Fruit fly (Drosophila melanogaster) whole organism, pupa: ENCODE measurements around the gene CG5665.

Experiments
- CG10348 ChIP-seq: fragments of 200-800 bp; sonication (Bioruptor generic); IDR thresholded peaks from 2 replicates; pipeline ENCODE4 v1.3.6; 2022; ENCODE audit warnings: missing biosample characterization, missing genetic modification characterization
- CG12605 ChIP-seq: fragments of 200-800 bp; sonication (Bioruptor generic); IDR thresholded peaks from 2 replicates; pipeline ENCODE4 v1.3.6; 2022; ENCODE audit warnings: missing biosample characterization, missing genetic modification characterization
- CG15710 ChIP-seq: fragments of 200-800 bp; sonication (Bioruptor generic); optimal IDR thresholded peaks from 2 replicates; lab custom pipeline; 2018; ENCODE audit warnings: missing biosample characterization, mild to moderate bottlenecking, missing genetic modification characterization, moderate library complexity
- CG34367 ChIP-seq: fragments of 200-800 bp; sonication (Bioruptor generic); optimal IDR thresholded peaks from 2 replicates; lab custom pipeline; 2018; ENCODE audit warnings: missing biosample characterization, mild to moderate bottlenecking, missing genetic modification characterization
- EcR ChIP-seq: fragments of 200-800 bp; sonication (Bioruptor generic); optimal IDR thresholded peaks from 3 replicates; lab custom pipeline; 2019; ENCODE audit warnings: missing biosample characterization, missing genetic modification characterization, mild to moderate bottlenecking, moderate library complexity, missing genetic modification reagents
- Pif1B ChIP-seq: fragments of 200-800 bp; sonication (Bioruptor generic); optimal IDR thresholded peaks from 3 replicates; lab custom pipeline; 2016; ENCODE audit warnings: missing biosample characterization, missing genetic modification characterization

DNA sequence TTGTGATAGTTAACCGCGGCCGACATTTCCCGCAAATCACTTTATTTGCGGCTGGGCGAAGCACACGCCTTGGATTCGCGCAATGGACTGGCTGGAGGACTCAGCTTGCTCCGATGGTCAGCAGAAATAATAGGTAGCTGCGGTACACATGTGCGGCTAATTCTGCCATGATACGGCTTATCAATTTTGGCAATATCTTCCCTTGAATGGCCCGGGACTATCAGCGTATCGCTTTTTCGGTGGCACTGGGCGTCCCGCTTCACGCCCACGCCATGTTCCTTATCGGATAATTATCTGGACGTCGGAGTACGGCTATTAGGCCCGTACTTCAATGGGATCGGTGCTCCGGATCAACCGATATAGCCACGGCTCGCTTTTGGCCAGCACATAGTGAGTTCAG is 7.8 kb downstream of the CG5665 start:
- TF ChIP-seq Pif1B (GFP tag; lab: Kevin White, UChicago) (no peak), CG10348 (GFP tag; lab: Robert Waterston, UW) (no peak), EcR (GFP tag; lab: Kevin White, UChicago) (no peak), CG15710 (tag; lab: Kevin White, UChicago) (no peak), CG12605 (GFP tag; lab: Robert Waterston, UW) (no peak), CG34367 (tag; lab: Kevin White, UChicago) (no peak)
